Fruit fly (Drosophila melanogaster) whole organism, embryonic: ENCODE results near the gene CG34301.

ENCODE experiments used
- ATbp ChIP-seq: fragments of 200-800 bp; sonication (Bioruptor generic); optimal IDR thresholded peaks from 2 replicates; lab custom pipeline; 2017; ENCODE audit warnings: missing biosample characterization, mild to moderate bottlenecking, missing genetic modification characterization, missing genetic modification reagents
- Antp ChIP-seq: fragments of 200-800 bp; sonication (Bioruptor generic); optimal IDR thresholded peaks from 3 replicates; lab custom pipeline; 2016; ENCODE audit warnings: missing biosample characterization, missing genetic modification characterization
- Atf6 ChIP-seq: fragments of 200-800 bp; sonication (Bioruptor generic); IDR thresholded peaks from 2 replicates; pipeline ENCODE4 v1.3.6; 2022; ENCODE audit warnings: missing biosample characterization, missing genetic modification characterization
- Bteb2 ChIP-seq: fragments of 200-800 bp; sonication (Bioruptor generic); optimal IDR thresholded peaks from 2 replicates; lab custom pipeline; 2016; ENCODE audit warnings: missing biosample characterization, missing genetic modification characterization
- CG10209 ChIP-seq: fragments of 200-800 bp; sonication (Bioruptor generic); optimal IDR thresholded peaks from 3 replicates; lab custom pipeline; 2017; ENCODE audit warnings: missing biosample characterization, mild to moderate bottlenecking, missing genetic modification characterization, missing genetic modification reagents
- CG10366 ChIP-seq: fragments of 200-800 bp; sonication (Bioruptor generic); IDR thresholded peaks from 2 replicates; pipeline ENCODE4 v1.3.6; 2022; ENCODE audit warnings: missing biosample characterization, missing genetic modification characterization
- CG11247 ChIP-seq: fragments of 200-800 bp; sonication (Bioruptor generic); IDR thresholded peaks from 2 replicates; pipeline ENCODE4 v1.3.6; 2022; ENCODE audit warnings: missing biosample characterization, missing genetic modification characterization
- CG11696 ChIP-seq: fragments of 200-800 bp; sonication (Bioruptor generic); IDR thresholded peaks from 2 replicates; pipeline ENCODE4 v1.3.6; 2022; ENCODE audit warnings: missing biosample characterization, missing genetic modification characterization
- CG11723 ChIP-seq: fragments of 200-800 bp; sonication (Bioruptor generic); optimal IDR thresholded peaks from 2 replicates; lab custom pipeline; 2017; ENCODE audit warnings: missing biosample characterization, mild to moderate bottlenecking, missing genetic modification characterization
- CG1602 ChIP-seq: fragments of 200-800 bp; sonication (Bioruptor generic); optimal IDR thresholded peaks from 3 replicates; lab custom pipeline; 2016; ENCODE audit warnings: missing biosample characterization, missing genetic modification characterization
- CG17328 ChIP-seq: fragments of 200-800 bp; sonication (Bioruptor generic); IDR thresholded peaks from 2 replicates; pipeline ENCODE4 v1.3.6; 2022; ENCODE audit warnings: missing biosample characterization, missing genetic modification characterization
- CG2199 ChIP-seq: fragments of 200-800 bp; sonication (Bioruptor generic); IDR thresholded peaks from 3 replicates; pipeline ENCODE4 v1.3.6; 2022; ENCODE audit warnings: missing biosample characterization, missing genetic modification characterization
- CG31388 ChIP-seq: fragments of 200-800 bp; sonication (Bioruptor generic); optimal IDR thresholded peaks from 2 replicates; lab custom pipeline; 2016; ENCODE audit warnings: missing biosample characterization, missing genetic modification characterization
- CG34224 ChIP-seq: fragments of 200-800 bp; sonication (Bioruptor generic); IDR thresholded peaks from 3 replicates; pipeline ENCODE4 v1.3.6; 2022; ENCODE audit warnings: missing biosample characterization, missing genetic modification characterization; ENCODE audit not compliant: partially characterized antibody
- CG3995 ChIP-seq: fragments of 200-800 bp; sonication (Bioruptor generic); optimal IDR thresholded peaks from 3 replicates; lab custom pipeline; 2016; ENCODE audit warnings: missing biosample characterization, missing genetic modification characterization
- CG43689 ChIP-seq: fragments of 200-800 bp; sonication (Bioruptor generic); IDR thresholded peaks from 2 replicates; pipeline ENCODE4 v1.3.6; 2022; ENCODE audit warnings: missing biosample characterization, missing genetic modification characterization
- CG4730 ChIP-seq: fragments of 200-800 bp; sonication (Bioruptor generic); IDR thresholded peaks from 2 replicates; pipeline ENCODE4 v1.3.6; 2022; ENCODE audit warnings: missing biosample characterization, missing genetic modification characterization
- CG8089 ChIP-seq: fragments of 200-800 bp; sonication (Bioruptor generic); optimal IDR thresholded peaks from 3 replicates; lab custom pipeline; 2016; ENCODE audit warnings: missing biosample characterization, missing genetic modification characterization
- CG9437 ChIP-seq: fragments of 200-800 bp; sonication (Bioruptor generic); optimal IDR thresholded peaks from 2 replicates; lab custom pipeline; 2018; ENCODE audit warnings: missing biosample characterization, mild to moderate bottlenecking, missing genetic modification characterization
- Dad ChIP-seq: fragments of 200-800 bp; sonication (Bioruptor generic); optimal IDR thresholded peaks from 3 replicates; lab custom pipeline; 2016; ENCODE audit warnings: missing biosample characterization, missing genetic modification characterization
- Dek ChIP-seq: fragments of 200-800 bp; sonication (Bioruptor generic); optimal IDR thresholded peaks from 3 replicates; lab custom pipeline; 2019; ENCODE audit warnings: missing biosample characterization, mild to moderate bottlenecking, missing genetic modification characterization, moderate library complexity
- Dfd ChIP-seq, 2 experiments: fragments of >200 bp; optimal IDR thresholded peaks; 2 replicates each; lab custom pipeline; 2017; ENCODE audit warnings: missing biosample characterization in 2 of 2, missing genetic modification characterization in 2 of 2
- Dp ChIP-seq: fragments of 200-800 bp; sonication (Bioruptor generic); optimal IDR thresholded peaks from 2 replicates; lab custom pipeline; 2018; ENCODE audit warnings: missing biosample characterization, mild to moderate bottlenecking, missing genetic modification characterization, moderate library complexity
- Gug ChIP-seq: fragments of 200-800 bp; sonication (Bioruptor generic); IDR thresholded peaks from 4 replicates; pipeline ENCODE4 v1.3.6; 2022; ENCODE audit warnings: missing biosample characterization, missing genetic modification characterization
- H15 ChIP-seq: fragments of 200-800 bp; sonication (Bioruptor generic); IDR thresholded peaks from 3 replicates; pipeline ENCODE4 v1.3.6; 2022; ENCODE audit warnings: missing biosample characterization, missing genetic modification characterization
- Jarid2 ChIP-seq: fragments of 200-800 bp; sonication (Bioruptor generic); optimal IDR thresholded peaks from 3 replicates; lab custom pipeline; 2017; ENCODE audit warnings: mild to moderate bottlenecking, missing biosample characterization, missing genetic modification reagents, missing genetic modification characterization
- MTF-1 ChIP-seq: fragments of 200-800 bp; sonication (Bioruptor generic); optimal IDR thresholded peaks from 2 replicates; lab custom pipeline; 2018; ENCODE audit warnings: missing biosample characterization, mild to moderate bottlenecking, missing genetic modification characterization, borderline replicate concordance
- Meics ChIP-seq: fragments of 200-800 bp; sonication (Bioruptor generic); optimal IDR thresholded peaks from 2 replicates; lab custom pipeline; 2017; ENCODE audit warnings: missing biosample characterization, mild to moderate bottlenecking, missing genetic modification characterization
- NK7.1 ChIP-seq: fragments of 200-800 bp; sonication (Bioruptor generic); optimal IDR thresholded peaks from 3 replicates; lab custom pipeline; 2016; ENCODE audit warnings: missing biosample characterization, missing genetic modification characterization
- Neu2 ChIP-seq: fragments of 200-800 bp; sonication (Bioruptor generic); optimal IDR thresholded peaks from 3 replicates; lab custom pipeline; 2016; ENCODE audit warnings: missing biosample characterization, missing genetic modification characterization, borderline replicate concordance
- Optix ChIP-seq: fragments of 200-800 bp; sonication (Bioruptor generic); IDR thresholded peaks from 3 replicates; pipeline ENCODE4 v1.3.6; 2022; ENCODE audit warnings: missing biosample characterization, missing genetic modification characterization
- Scr ChIP-seq: fragments of 200-800 bp; sonication (Bioruptor generic); IDR thresholded peaks from 2 replicates; pipeline ENCODE4 v1.3.6; 2022; ENCODE audit warnings: missing biosample characterization, missing genetic modification characterization; ENCODE audit not compliant: partially characterized antibody
- Sox102F ChIP-seq: fragments of 200-800 bp; sonication (Bioruptor generic); optimal IDR thresholded peaks from 2 replicates; lab custom pipeline; 2018; ENCODE audit warnings: missing biosample characterization, mild to moderate bottlenecking, missing genetic modification characterization, moderate library complexity
- YL-1 ChIP-seq: fragments of 200-800 bp; sonication (Bioruptor generic); optimal IDR thresholded peaks from 3 replicates; lab custom pipeline; 2017; ENCODE audit warnings: missing biosample characterization, mild to moderate bottlenecking, missing genetic modification characterization
- ash1 ChIP-seq: fragments of 200-800 bp; sonication (Bioruptor generic); optimal IDR thresholded peaks from 2 replicates; lab custom pipeline; 2018; ENCODE audit warnings: missing biosample characterization, mild to moderate bottlenecking, missing genetic modification characterization
- cad ChIP-seq: fragments of >200 bp; optimal IDR thresholded peaks from 2 replicates; lab custom pipeline; 2017; ENCODE audit warnings: missing biosample characterization, missing genetic modification characterization
- crol ChIP-seq: fragments of 200-800 bp; sonication (Bioruptor generic); IDR thresholded peaks from 2 replicates; pipeline ENCODE4 v1.3.6; 2022; ENCODE audit warnings: missing biosample characterization, missing genetic modification characterization
- fd64A ChIP-seq: fragments of 200-800 bp; sonication (Bioruptor generic); optimal IDR thresholded peaks from 3 replicates; lab custom pipeline; 2018; ENCODE audit warnings: missing biosample characterization, mild to moderate bottlenecking, missing genetic modification characterization
- fd96Cb ChIP-seq: fragments of 200-800 bp; sonication (Bioruptor generic); optimal IDR thresholded peaks from 2 replicates; lab custom pipeline; 2018; ENCODE audit warnings: missing biosample characterization, mild to moderate bottlenecking, missing genetic modification characterization, moderate library complexity
- gsb-n ChIP-seq: fragments of 200-800 bp; sonication (Bioruptor generic); optimal IDR thresholded peaks from 3 replicates; lab custom pipeline; 2018; ENCODE audit warnings: missing biosample characterization, mild to moderate bottlenecking, missing genetic modification characterization
- kay ChIP-seq: fragments of 200-800 bp; sonication (Bioruptor generic); optimal IDR thresholded peaks from 2 replicates; lab custom pipeline; 2016; ENCODE audit warnings: missing biosample characterization, missing genetic modification characterization
- lov ChIP-seq, 2 experiments: fragments of 200-800 bp in 1 of 2; fragments of >200 bp in 1 of 2; sonication (Bioruptor generic) in 1 of 2; IDR thresholded peaks in 1 of 2; optimal IDR thresholded peaks in 1 of 2; 2 replicates in 1 of 2; 3 replicates in 1 of 2; pipeline versions ENCODE4 v1.3.6 to Lab custom; 2017 to 2022; ENCODE audit warnings: missing biosample characterization in 1 of 2, missing genetic modification characterization in 1 of 2
- pb ChIP-seq: fragments of 200-800 bp; sonication (Bioruptor generic); optimal IDR thresholded peaks from 3 replicates; lab custom pipeline; 2016; ENCODE audit warnings: missing biosample characterization, missing genetic modification characterization
- peb ChIP-seq: fragments of 200-800 bp; sonication (Bioruptor generic); IDR thresholded peaks from 2 replicates; pipeline ENCODE4 v1.3.6; 2022; ENCODE audit warnings: missing biosample characterization, missing genetic modification characterization
- pzg ChIP-seq: fragments of 200-800 bp; sonication (Bioruptor generic); optimal IDR thresholded peaks from 3 replicates; lab custom pipeline; 2018; ENCODE audit warnings: missing biosample characterization, mild to moderate bottlenecking, missing genetic modification characterization, moderate library complexity
- repo ChIP-seq: fragments of 200-800 bp; sonication (Bioruptor generic); optimal IDR thresholded peaks from 2 replicates; lab custom pipeline; 2016; ENCODE audit warnings: missing biosample characterization, missing genetic modification characterization
- row ChIP-seq: fragments of 200-800 bp; sonication (Bioruptor generic); IDR thresholded peaks from 3 replicates; pipeline ENCODE4 v1.3.6; 2022; ENCODE audit warnings: missing biosample characterization, missing genetic modification characterization
- sna ChIP-seq: fragments of 200-800 bp; sonication (Bioruptor generic); IDR thresholded peaks from 2 replicates; pipeline ENCODE4 v1.3.6; 2022; ENCODE audit warnings: missing biosample characterization, missing genetic modification characterization; ENCODE audit not compliant: partially characterized antibody
- sqz ChIP-seq: fragments of 200-800 bp; sonication (Bioruptor generic); optimal IDR thresholded peaks from 3 replicates; lab custom pipeline; 2018; ENCODE audit warnings: missing biosample characterization, mild to moderate bottlenecking, missing genetic modification characterization
- unc-4 ChIP-seq: fragments of 200-800 bp; sonication (Bioruptor generic); IDR thresholded peaks from 2 replicates; pipeline ENCODE4 v1.3.6; 2022; ENCODE audit warnings: missing biosample characterization, missing genetic modification characterization; ENCODE audit not compliant: partially characterized antibody

Gene CG34301

dm6 chr3R:8801126-8801762 lies 28.0 kb downstream of the CG34301 start, which contains the start of the genes Pif1A, Pif1B and CCT7 (continued):
- TF ChIP-seq Antp (GFP tag; lab: Kevin White, UChicago) (no peak), Optix (no peak), Sox102F (no peak), CG8089 (GFP tag; lab: Kevin White, UChicago) (no peak), ash1 (GFP tag; lab: Kevin White, UChicago) (no peak), CG3995 (GFP tag; lab: Kevin White, UChicago) (peak; percentile 90), pb (no peak), Meics (GFP tag; lab: Kevin White, UChicago) (no peak), sna (peak; percentile 97), Dek (tag; lab: Kevin White, UChicago) (no peak), repo (GFP tag; lab: Kevin White, UChicago) (peak; percentile 5), CG10366 (GFP tag; lab: Robert Waterston, UW) (no peak), kay (GFP tag; lab: Kevin White, UChicago) (peak; percentile 98), CG9437 (peak; percentile 28), Bteb2 (GFP tag; lab: Kevin White, UChicago) (peak; percentile 43), CG10209 (GFP tag; lab: Kevin White, UChicago) (no peak), pzg (GFP tag; lab: Kevin White, UChicago) (peak; percentile 77), gsb-n (tag; lab: Kevin White, UChicago) (no peak), CG2199 (GFP tag; lab: Robert Waterston, UW) (no peak), MTF-1 (no peak), Jarid2 (GFP tag; lab: Kevin White, UChicago) (no peak), CG11696 (GFP tag; lab: Robert Waterston, UW) (no peak), row (no peak; the same call in 2 of the 3 replicates), unc-4 (GFP tag; lab: Robert Waterston, UW) (peak; percentile 92), lov (optimal IDR thresholded peaks at IDR 0.05; lab: Kevin White, UChicago) (no peak), lov (GFP tag; IDR thresholded peaks at IDR 0.05; lab: Robert Waterston, UW) (no peak), CG11247 (GFP tag; lab: Robert Waterston, UW) (no peak), Atf6 (GFP tag; lab: Robert Waterston, UW) (no peak), CG34224 (GFP tag; lab: Robert Waterston, UW) (peak; percentile 96), CG17328 (GFP tag; lab: Robert Waterston, UW) (no peak), CG31388 (GFP tag; lab: Kevin White, UChicago) (no peak), CG43689 (no peak), crol (GFP tag; lab: Robert Waterston, UW) (no peak), Dfd (GFP tag; optimal IDR thresholded peaks at IDR 0.05; lab: Kevin White, UChicago) (no peak), H15 (no peak), ATbp (no peak), NK7.1 (GFP tag; lab: Kevin White, UChicago) (no peak), CG4730 (no peak), Dp (GFP tag; lab: Kevin White, UChicago) (peak; percentile 79), YL-1 (GFP tag; lab: Kevin White, UChicago) (peak; percentile 86), sqz (GFP tag; lab: Kevin White, UChicago) (no peak), Scr (GFP tag; lab: Robert Waterston, UW) (peak; percentile 95), CG11723 (GFP tag; lab: Kevin White, UChicago) (no peak), fd64A (GFP tag; lab: Kevin White, UChicago) (no peak), peb (GFP tag; lab: Robert Waterston, UW) (no peak), fd96Cb (tag; lab: Kevin White, UChicago) (no peak), CG1602 (GFP tag; lab: Kevin White, UChicago) (no peak), Gug (GFP tag; lab: Robert Waterston, UW) (no peak), cad (GFP tag; lab: Kevin White, UChicago) (no peak), Dad (GFP tag; lab: Kevin White, UChicago) (no peak), Neu2 (GFP tag; lab: Kevin White, UChicago) (no peak)
